Fruit fly (Drosophila melanogaster) whole organism, prepupa: ENCODE data around the gene mRpL3.

Experiments
- Blimp-1 ChIP-seq: fragments of 200-800 bp; sonication (Bioruptor generic); optimal IDR thresholded peaks from 3 replicates; lab custom pipeline; 2017; ENCODE audit warnings: missing biosample characterization, missing genetic modification characterization, mild to moderate bottlenecking, moderate library complexity, missing genetic modification reagents
- CG11762 ChIP-seq: fragments of 200-800 bp; sonication (Bioruptor generic); optimal IDR thresholded peaks from 3 replicates; lab custom pipeline; 2016; ENCODE audit warnings: missing biosample characterization, missing genetic modification characterization; ENCODE audit not compliant: insufficient read depth
- CG15336 ChIP-seq: fragments of 200-800 bp; sonication (Bioruptor generic); IDR thresholded peaks from 2 replicates; pipeline ENCODE4 v1.3.6; 2022; ENCODE audit warnings: missing biosample characterization, missing genetic modification characterization
- CG16779 ChIP-seq: fragments of 200-800 bp; sonication (Bioruptor generic); optimal IDR thresholded peaks from 3 replicates; lab custom pipeline; 2017; ENCODE audit warnings: missing biosample characterization, mild to moderate bottlenecking, missing genetic modification characterization
- CG3032 ChIP-seq: fragments of 200-800 bp; optimal IDR thresholded peaks from 2 replicates; lab custom pipeline; 2019; ENCODE audit warnings: missing biosample characterization, mild to moderate bottlenecking, missing genetic modification characterization, moderate library complexity
- CG32006 ChIP-seq: fragments of 200-800 bp; sonication (Bioruptor generic); optimal IDR thresholded peaks from 3 replicates; lab custom pipeline; 2017; ENCODE audit warnings: missing biosample characterization, mild to moderate bottlenecking, missing genetic modification characterization
- CG34406 ChIP-seq: fragments of 200-800 bp; sonication (Bioruptor generic); optimal IDR thresholded peaks from 3 replicates; lab custom pipeline; 2016; ENCODE audit warnings: missing biosample characterization, missing genetic modification characterization
- CG3919 ChIP-seq: fragments of 200-800 bp; sonication (Bioruptor generic); optimal IDR thresholded peaks from 3 replicates; lab custom pipeline; 2016; ENCODE audit warnings: missing biosample characterization, missing genetic modification characterization
- CG6163 ChIP-seq: fragments of 200-800 bp; sonication (Bioruptor generic); IDR thresholded peaks from 3 replicates; pipeline ENCODE4 v1.3.6; 2022; ENCODE audit warnings: missing biosample characterization, missing genetic modification characterization
- CG6792 ChIP-seq: fragments of 200-800 bp; sonication (Bioruptor generic); optimal IDR thresholded peaks from 3 replicates; lab custom pipeline; 2016; ENCODE audit warnings: missing biosample characterization, missing genetic modification characterization
- CG6808 ChIP-seq: fragments of 200-800 bp; sonication (Bioruptor generic); optimal IDR thresholded peaks from 3 replicates; lab custom pipeline; 2017; ENCODE audit warnings: missing biosample characterization, missing genetic modification characterization, mild to moderate bottlenecking, moderate library complexity, missing genetic modification reagents
- CG6854 ChIP-seq: fragments of 200-800 bp; sonication (Bioruptor generic); optimal IDR thresholded peaks from 2 replicates; lab custom pipeline; 2017; ENCODE audit warnings: missing biosample characterization, mild to moderate bottlenecking, missing genetic modification characterization
- CG8119 ChIP-seq: fragments of 200-800 bp; sonication (Bioruptor generic); IDR thresholded peaks from 3 replicates; pipeline ENCODE4 v1.3.6; 2022; ENCODE audit warnings: missing biosample characterization, missing genetic modification characterization
- CG8632 ChIP-seq: fragments of 200-800 bp; sonication (Bioruptor generic); optimal IDR thresholded peaks from 3 replicates; lab custom pipeline; 2016; ENCODE audit warnings: missing biosample characterization, missing genetic modification characterization
- CG9139 ChIP-seq: fragments of 200-800 bp; sonication (Bioruptor generic); optimal IDR thresholded peaks from 3 replicates; lab custom pipeline; 2017; ENCODE audit warnings: missing biosample characterization, mild to moderate bottlenecking, missing genetic modification characterization
- Eip78C ChIP-seq: fragments of 200-800 bp; sonication (Bioruptor generic); peaks from one replicate; lab custom pipeline; 2016; ENCODE audit warnings: missing biosample characterization, missing genetic modification characterization
- Eip93F ChIP-seq: fragments of 200-800 bp; sonication (Bioruptor generic); optimal IDR thresholded peaks from 2 replicates; lab custom pipeline; 2016; ENCODE audit warnings: missing biosample characterization, mild to moderate bottlenecking, missing genetic modification characterization
- Ets21C ChIP-seq: fragments of 200-800 bp; sonication (Bioruptor generic); optimal IDR thresholded peaks from 3 replicates; lab custom pipeline; 2016; ENCODE audit warnings: missing biosample characterization, missing genetic modification characterization
- Ets96B ChIP-seq: fragments of 200-800 bp; optimal IDR thresholded peaks from 2 replicates; lab custom pipeline; 2019; ENCODE audit warnings: missing biosample characterization, mild to moderate bottlenecking, missing genetic modification characterization, moderate library complexity
- Gug ChIP-seq: fragments of 200-800 bp; sonication (Bioruptor generic); IDR thresholded peaks from 2 replicates; pipeline ENCODE4 v1.3.6; 2022; ENCODE audit warnings: missing biosample characterization, missing genetic modification characterization
- Hr38 ChIP-seq: sonication (Bioruptor generic); optimal IDR thresholded peaks from 2 replicates; lab custom pipeline; 2016; ENCODE audit warnings: missing biosample characterization, missing genetic modification characterization
- Hr39 ChIP-seq: fragments of 200-800 bp; sonication (Bioruptor generic); optimal IDR thresholded peaks from 2 replicates; lab custom pipeline; 2016; ENCODE audit warnings: missing biosample characterization, missing genetic modification characterization
- Lpt ChIP-seq: fragments of 200-800 bp; sonication (Bioruptor generic); optimal IDR thresholded peaks from 3 replicates; lab custom pipeline; 2016; ENCODE audit warnings: missing biosample characterization, missing genetic modification characterization
- Met ChIP-seq: fragments of 200-800 bp; sonication (Bioruptor generic); optimal IDR thresholded peaks from 3 replicates; lab custom pipeline; 2016; ENCODE audit warnings: missing biosample characterization, missing genetic modification characterization
- OdsH ChIP-seq: fragments of 200-800 bp; sonication (Bioruptor generic); optimal IDR thresholded peaks from 3 replicates; lab custom pipeline; 2016; ENCODE audit warnings: missing biosample characterization, missing genetic modification characterization
- Smox ChIP-seq: fragments of 200-800 bp; sonication (Bioruptor generic); optimal IDR thresholded peaks from 3 replicates; lab custom pipeline; 2016; ENCODE audit warnings: missing biosample characterization, missing genetic modification characterization
- Sox102F ChIP-seq: fragments of 200-800 bp; sonication (Bioruptor generic); optimal IDR thresholded peaks from 2 replicates; lab custom pipeline; 2016; ENCODE audit warnings: missing biosample characterization, mild to moderate bottlenecking, missing genetic modification characterization
- Sox15 ChIP-seq: fragments of 200-800 bp; sonication (Bioruptor generic); optimal IDR thresholded peaks from 3 replicates; lab custom pipeline; 2016; ENCODE audit warnings: missing biosample characterization, missing genetic modification characterization
- acj6 ChIP-seq: fragments of 200-800 bp; sonication (Bioruptor generic); optimal IDR thresholded peaks from 3 replicates; lab custom pipeline; 2016; ENCODE audit warnings: missing biosample characterization, missing genetic modification characterization
- cyc ChIP-seq: fragments of 200-800 bp; sonication (Bioruptor generic); optimal IDR thresholded peaks from 3 replicates; lab custom pipeline; 2016; ENCODE audit warnings: missing biosample characterization, missing genetic modification characterization
- dsx ChIP-seq: fragments of 200-800 bp; optimal IDR thresholded peaks from 3 replicates; lab custom pipeline; 2019; ENCODE audit warnings: missing biosample characterization, mild to moderate bottlenecking, missing genetic modification characterization, moderate library complexity; ENCODE audit not compliant: poor library complexity, severe bottlenecking
- eg ChIP-seq: fragments of 200-800 bp; sonication (Bioruptor generic); IDR thresholded peaks from 3 replicates; pipeline ENCODE4 v1.3.6; 2022; ENCODE audit warnings: missing biosample characterization, missing genetic modification characterization
- esn ChIP-seq: fragments of 200-800 bp; sonication (Bioruptor generic); optimal IDR thresholded peaks from 2 replicates; lab custom pipeline; 2016; ENCODE audit warnings: missing biosample characterization, mild to moderate bottlenecking, missing genetic modification characterization, moderate library complexity
- fd59A ChIP-seq: fragments of 200-800 bp; sonication (Bioruptor generic); optimal IDR thresholded peaks from 2 replicates; lab custom pipeline; 2017; ENCODE audit warnings: missing biosample characterization, mild to moderate bottlenecking, missing genetic modification characterization, missing genetic modification reagents
- fd85E ChIP-seq: fragments of 200-800 bp; sonication (Bioruptor generic); optimal IDR thresholded peaks from 3 replicates; lab custom pipeline; 2016; ENCODE audit warnings: missing biosample characterization, missing genetic modification characterization
- lz ChIP-seq: fragments of 200-800 bp; sonication (Bioruptor generic); optimal IDR thresholded peaks from 3 replicates; lab custom pipeline; 2016; ENCODE audit warnings: missing biosample characterization, missing genetic modification characterization
- pdm3 ChIP-seq: fragments of 200-800 bp; sonication (Bioruptor generic); optimal IDR thresholded peaks from 3 replicates; lab custom pipeline; 2016; ENCODE audit warnings: missing biosample characterization, missing genetic modification characterization
- salr ChIP-seq, 2 experiments: fragments of 200-800 bp; sonication (Bioruptor generic); optimal IDR thresholded peaks; 3 replicates each; lab custom pipeline; 2016 to 2018; ENCODE audit warnings: missing biosample characterization in 2 of 2, missing genetic modification characterization in 2 of 2, mild to moderate bottlenecking in 1 of 2
- spab ChIP-seq: fragments of 200-800 bp; sonication (Bioruptor generic); optimal IDR thresholded peaks from 2 replicates; lab custom pipeline; 2017; ENCODE audit warnings: missing biosample characterization, mild to moderate bottlenecking, missing genetic modification characterization, missing genetic modification reagents
- svp ChIP-seq: fragments of 200-800 bp; sonication (Bioruptor generic); peaks from one replicate; lab custom pipeline; 2016; ENCODE audit warnings: missing biosample characterization, missing genetic modification characterization
- topi ChIP-seq: fragments of 200-800 bp; sonication (Bioruptor generic); optimal IDR thresholded peaks from 3 replicates; lab custom pipeline; 2016; ENCODE audit warnings: missing biosample characterization, missing genetic modification characterization

Gene mRpL3

DNA sequence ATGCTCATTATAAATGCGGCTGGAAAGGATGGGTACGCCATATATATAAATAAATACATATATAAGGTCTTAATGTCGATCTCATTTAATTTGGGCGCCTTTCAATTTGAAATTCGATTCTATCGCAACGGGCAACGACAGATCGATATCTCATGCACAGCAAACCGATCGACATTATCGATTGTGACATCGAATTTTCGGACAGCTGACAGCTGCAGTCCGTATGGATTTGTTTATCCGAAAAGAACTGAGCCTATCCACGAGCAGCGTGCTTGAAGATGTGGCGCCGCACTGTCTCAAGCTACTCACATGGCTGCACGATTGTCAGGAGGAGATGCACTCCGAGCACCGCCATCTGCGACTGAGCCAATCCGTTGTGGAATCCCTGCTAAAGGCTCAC is 29.1 kb upstream of the mRpL3 start, which contains the start of gene CG8191:
Gene CG8191, plus strand, starts transcription at position 211 of the 400 bp plus-strand sequence.
- no peak for TF ChIP-seq CG8119
- no peak for TF ChIP-seq Hr39 (GFP tag; lab: Kevin White, UChicago)
- no peak for TF ChIP-seq cyc (GFP tag; lab: Kevin White, UChicago)
- no peak for TF ChIP-seq Lpt (GFP tag; lab: Kevin White, UChicago)
- TF ChIP-seq, all 60 proteins: peak for 0

dm6 chrX:15733192-15733892 is 27.7 kb upstream of the mRpL3 start:
- TF ChIP-seq svp (GFP tag; lab: Kevin White, UChicago): no peak
- no peak for TF ChIP-seq CG11762 (GFP tag; lab: Kevin White, UChicago)
- TF ChIP-seq Eip93F (GFP tag; lab: Kevin White, UChicago): no peak
- no peak for TF ChIP-seq Gug (GFP tag; lab: Robert Waterston, UW)
- TF ChIP-seq CG8632 (GFP tag; lab: Kevin White, UChicago): no peak
- no peak for TF ChIP-seq CG6808 (GFP tag; lab: Kevin White, UChicago)
- TF ChIP-seq CG3919 (GFP tag; lab: Kevin White, UChicago): no peak
- TF ChIP-seq CG32006 (GFP tag; lab: Kevin White, UChicago): no peak
- TF ChIP-seq OdsH (GFP tag; lab: Kevin White, UChicago): no peak
- no peak for TF ChIP-seq Ets21C (GFP tag; lab: Kevin White, UChicago)
- TF ChIP-seq Sox15 (GFP tag; lab: Kevin White, UChicago): no peak
- no peak for TF ChIP-seq Met (GFP tag; lab: Kevin White, UChicago)
- no peak for TF ChIP-seq Hr38 (GFP tag; lab: Kevin White, UChicago)
- TF ChIP-seq Eip78C: peak; percentile 32
- TF ChIP-seq salr (GFP tag; optimal IDR thresholded peaks at IDR 0.05; lab: Kevin White, UChicago): no peak
- no peak for TF ChIP-seq Ets96B (tag; lab: Kevin White, UChicago)
- no peak for TF ChIP-seq cyc (GFP tag; lab: Kevin White, UChicago)
- no peak for TF ChIP-seq Blimp-1 (GFP tag; lab: Kevin White, UChicago)
- no peak for TF ChIP-seq fd59A (GFP tag; lab: Kevin White, UChicago)
- TF ChIP-seq CG34406 (GFP tag; lab: Kevin White, UChicago): no peak
- no peak for TF ChIP-seq Sox102F (GFP tag; lab: Kevin White, UChicago)
- no peak for TF ChIP-seq CG6854 (GFP tag; lab: Kevin White, UChicago)
- no peak for TF ChIP-seq spab (GFP tag; lab: Kevin White, UChicago)
- no peak for TF ChIP-seq CG6792 (GFP tag; lab: Kevin White, UChicago)
- TF ChIP-seq esn (GFP tag; lab: Kevin White, UChicago): no peak
- peak; percentile 72 for TF ChIP-seq eg
- TF ChIP-seq acj6 (GFP tag; lab: Kevin White, UChicago): no peak
- TF ChIP-seq CG9139: no peak
- TF ChIP-seq lz (GFP tag; lab: Kevin White, UChicago): no peak
- no peak for TF ChIP-seq pdm3 (GFP tag; lab: Kevin White, UChicago)
- TF ChIP-seq dsx (GFP tag; lab: Kevin White, UChicago): no peak
- TF ChIP-seq Smox (GFP tag; lab: Kevin White, UChicago): no peak
- peak; percentile 47; the same call in 1 of the 3 replicates for TF ChIP-seq CG6163 (GFP tag; lab: Robert Waterston, UW)
- peak; percentile 60 for TF ChIP-seq CG15336
- TF ChIP-seq CG8119: peak; percentile 26; the same call in 1 of the 3 replicates
- TF ChIP-seq CG3032 (tag; lab: Kevin White, UChicago): no peak
- no peak for TF ChIP-seq Lpt (GFP tag; lab: Kevin White, UChicago)
- TF ChIP-seq fd85E (GFP tag; lab: Kevin White, UChicago): no peak
- no peak for TF ChIP-seq topi (GFP tag; lab: Kevin White, UChicago)
- no peak for TF ChIP-seq CG16779 (tag; lab: Kevin White, UChicago)
